Worm (Caenorhabditis elegans): ENCODE results near the gene pes-4.

DNA sequence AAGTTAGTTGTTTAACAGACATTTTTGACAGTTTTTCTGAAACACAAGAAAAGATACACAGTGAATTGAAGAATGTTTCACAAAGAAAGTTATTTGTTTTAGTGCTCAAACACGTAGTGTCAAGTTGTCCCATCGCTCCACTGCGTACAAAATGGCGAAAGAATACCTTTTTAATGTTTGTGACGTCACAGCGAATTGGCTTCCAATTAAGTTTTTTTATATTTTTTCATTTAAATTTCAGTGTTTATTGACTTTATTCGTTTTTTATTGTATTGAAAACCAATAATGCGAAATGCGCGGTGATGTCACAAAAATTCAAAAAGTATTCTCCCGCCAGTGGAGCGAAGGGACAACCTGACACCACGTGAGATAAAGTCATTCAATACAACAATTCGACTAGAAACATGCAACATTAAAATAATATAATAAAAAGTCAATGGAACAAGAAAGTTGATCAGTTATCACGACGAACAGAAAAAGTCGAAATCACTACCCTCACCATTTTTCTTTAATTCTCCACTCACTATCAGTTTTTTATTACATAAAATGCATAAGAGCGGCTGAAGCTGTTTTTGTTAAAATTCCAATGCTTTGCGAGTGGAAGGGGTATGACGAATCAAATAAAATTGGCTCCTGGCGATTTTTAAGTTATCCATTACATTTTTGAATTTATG, 43.7 kb upstream of the pes-4 start, which contains the start of gene fbxa-29:
- TF ChIP-seq dve-1 (tag; optimal IDR thresholded peaks at IDR 0.05) (no peak), K02D7.2 (tag; optimal IDR thresholded peaks at IDR 0.05) (no peak)

Data from whole organism, late embryonic.